Fruit fly (Drosophila melanogaster): ENCODE measurements around the gene CG13247.

- TF ChIP-seq CTCF (optimal IDR thresholded peaks at IDR 0.05) (no peak), CG8478 (optimal IDR thresholded peaks at IDR 0.05) (no peak)
These were observed 21.5 kb upstream of the CG13247 start for dm6 chr3L:20348581-20349093.
